Worm (Caenorhabditis elegans) whole organism, L2 larva: ENCODE measurements around the gene B0563.7.

ENCODE experiments used
- mab-5 ChIP-seq: fragments of 150-350 bp; optimal IDR thresholded peaks from 2 replicates; lab custom pipeline; 2014; ENCODE audit warnings: missing biosample characterization, missing genetic modification characterization
- nhr-23 ChIP-seq: fragments of 150-350 bp; optimal IDR thresholded peaks from 2 replicates; lab custom pipeline; 2014; ENCODE audit warnings: missing biosample characterization, missing genetic modification reagents, missing genetic modification characterization
- nhr-237 ChIP-seq: fragments of 150-350 bp; optimal IDR thresholded peaks from 2 replicates; lab custom pipeline; 2014; ENCODE audit warnings: missing biosample characterization, missing genetic modification characterization
- unc-39 ChIP-seq: fragments of 150-350 bp; optimal IDR thresholded peaks from 2 replicates; lab custom pipeline; 2014; ENCODE audit warnings: missing biosample characterization, missing genetic modification characterization
- ztf-11 ChIP-seq: sonication (generic microtip); optimal IDR thresholded peaks from 2 replicates; lab custom pipeline; 2017; ENCODE audit warnings: missing biosample characterization, missing genetic modification characterization

ce11 chrX:9182140-9182539, 28.0 kb upstream of the B0563.7 start, which contains the start of gene Y81B9A.3:
- TF ChIP-seq unc-39 (tag; lab: Kevin White, UChicago): no peak
- TF ChIP-seq mab-5 (tag; lab: Kevin White, UChicago): no peak
- no peak for TF ChIP-seq nhr-23 (tag; lab: Kevin White, UChicago)
- TF ChIP-seq ztf-11: no peak
- TF ChIP-seq nhr-237 (tag; lab: Kevin White, UChicago): no peak
